Fruit fly (Drosophila melanogaster): ENCODE measurements around the gene mRpL1.
A peak's percentile ranks its signal among the peaks of the same experiment; 100 is the strongest.

dm6 chr3R:8256040-8256439 is 45.2 kb upstream of the mRpL1 start:
- no peak for TF ChIP-seq Ets21C (GFP tag; optimal IDR thresholded peaks at IDR 0.05)
- no peak for TF ChIP-seq acj6 (GFP tag; optimal IDR thresholded peaks at IDR 0.05)
- TF ChIP-seq CG4318 (GFP tag; optimal IDR thresholded peaks at IDR 0.05) = peak; percentile 58
- TF ChIP-seq CG8632 (GFP tag; optimal IDR thresholded peaks at IDR 0.05) = no peak
- TF ChIP-seq spab (GFP tag; optimal IDR thresholded peaks at IDR 0.05) = no peak
